Worm (Caenorhabditis elegans): ENCODE data around the gene F58H7.1.

DNA sequence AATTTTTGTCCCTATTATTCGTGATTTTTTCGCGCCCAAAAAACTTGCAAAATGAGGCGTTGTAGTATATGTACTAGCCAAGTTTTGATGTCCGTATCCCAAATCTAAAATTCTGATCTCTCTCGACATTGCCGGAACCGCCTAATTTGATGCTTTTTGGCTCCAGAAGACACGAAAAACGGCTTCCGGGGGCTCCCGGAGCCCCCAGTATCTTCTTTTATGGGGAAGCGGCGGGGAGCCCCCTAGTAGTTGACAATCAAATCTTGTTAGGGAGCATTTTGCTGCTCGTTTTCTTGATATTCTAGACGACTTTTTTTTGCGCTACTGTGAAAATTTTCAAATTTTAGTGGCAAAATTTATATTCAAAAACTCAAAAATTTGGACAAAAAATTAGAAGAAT is 15.9 kb upstream of the F58H7.1 start:
- no peak for TF ChIP-seq daf-12 (tag; optimal IDR thresholded peaks at IDR 0.05)
- no peak for TF ChIP-seq snpc-4 (tag; optimal IDR thresholded peaks at IDR 0.05)
- TF ChIP-seq daf-16 (GFP tag; optimal IDR thresholded peaks at IDR 0.05): no peak
- no peak for TF ChIP-seq daf-16 (tag; optimal IDR thresholded peaks at IDR 0.05)
- no peak for TF ChIP-seq ceh-82 (tag; optimal IDR thresholded peaks at IDR 0.05)
- no peak for TF ChIP-seq hlh-30 (tag; optimal IDR thresholded peaks at IDR 0.05; ENCODE audit: insufficient read depth)
- TF ChIP-seq egl-43 (GFP tag; IDR thresholded peaks at IDR 0.05): no peak
- TF ChIP-seq saeg-2 (GFP tag; IDR thresholded peaks at IDR 0.05): no peak
- no peak for TF ChIP-seq nhr-11 (tag; optimal IDR thresholded peaks at IDR 0.05)
- no peak for TF ChIP-seq ZK546.5 (tag; optimal IDR thresholded peaks at IDR 0.05)
- TF ChIP-seq nhr-6 (tag; optimal IDR thresholded peaks at IDR 0.05): no peak
- TF ChIP-seq cey-2 (tag; optimal IDR thresholded peaks at IDR 0.05; ENCODE audit: borderline replicate concordance, insufficient read depth): no peak
- no peak for TF ChIP-seq mxl-2 (GFP tag; conservative IDR thresholded peaks at IDR 0.05)
- TF ChIP-seq snpc-1.2 (GFP tag; IDR thresholded peaks at IDR 0.05): no peak
